Fruit fly (Drosophila melanogaster): ENCODE data around the gene CG15357.

CG15357 gene

dm6 chr2L:1944473-1945110, 917 bp downstream of the CG15357 start (continued):
- peak; percentile 36 for TF ChIP-seq CG15514 (GFP tag; optimal IDR thresholded peaks at IDR 0.05)
- TF ChIP-seq tio (GFP tag; optimal IDR thresholded peaks at IDR 0.05) = no peak
- TF ChIP-seq CG7987 (GFP tag; optimal IDR thresholded peaks at IDR 0.05) = no peak
- TF ChIP-seq fd96Cb (tag; optimal IDR thresholded peaks at IDR 0.05) = no peak
- TF ChIP-seq Six4 (GFP tag; optimal IDR thresholded peaks at IDR 0.05) = no peak
- peak; percentile 53; the same call in 1 of the 3 replicates for TF ChIP-seq Dbx (GFP tag; IDR thresholded peaks at IDR 0.05)
- TF ChIP-seq Opbp (GFP tag; IDR thresholded peaks at IDR 0.05; ENCODE audit: partially characterized antibody) = no peak
- peak; percentile 44; the same call in 1 of the 2 replicates for TF ChIP-seq sob (GFP tag; IDR thresholded peaks at IDR 0.05)
- TF ChIP-seq CG1792 (GFP tag; optimal IDR thresholded peaks at IDR 0.05) = no peak
- peak; percentile 19; the same call in 1 of the 2 replicates for TF ChIP-seq Adf1 (GFP tag; IDR thresholded peaks at IDR 0.05)

DNA sequence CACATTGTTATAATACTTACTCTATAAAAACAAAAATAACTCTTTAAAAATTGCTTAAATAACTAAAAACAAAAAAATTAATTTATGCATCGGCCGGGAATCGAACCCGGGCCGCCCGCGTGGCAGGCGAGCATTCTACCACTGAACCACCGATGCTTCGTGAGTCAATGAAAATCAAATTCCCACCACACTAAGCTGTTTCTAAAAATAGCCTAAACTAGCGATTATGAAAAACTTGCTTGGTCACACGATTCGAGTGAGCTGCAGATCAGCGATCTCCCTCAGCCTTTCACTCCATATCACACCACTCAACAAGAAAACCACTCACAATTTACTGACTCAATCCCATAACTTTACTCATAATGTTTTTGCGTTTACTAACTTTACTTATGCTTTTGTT, 7.5 kb downstream of the CG15357 start:
- TF ChIP-seq Scr (GFP tag; IDR thresholded peaks at IDR 0.05; ENCODE audit: partially characterized antibody) (peak; percentile 62), Gsc (GFP tag; IDR thresholded peaks at IDR 0.05) (no peak), CG3281 (GFP tag; optimal IDR thresholded peaks at IDR 0.05) (no peak), kay (GFP tag; optimal IDR thresholded peaks at IDR 0.05) (no peak), sna (GFP tag; IDR thresholded peaks at IDR 0.05; ENCODE audit: partially characterized antibody) (peak; percentile 58), NFAT (GFP tag; IDR thresholded peaks at IDR 0.05) (no peak), CG42726 (GFP tag; IDR thresholded peaks at IDR 0.05; ENCODE audit: partially characterized antibody) (0 out of 2 replicates have a peak, but pooled peaks have one; percentile 50), jing (GFP tag; optimal IDR thresholded peaks at IDR 0.05) (no peak), Asciz (GFP tag; optimal IDR thresholded peaks at IDR 0.05) (no peak), hbn (GFP tag; IDR thresholded peaks at IDR 0.05; ENCODE audit: partially characterized antibody) (peak; percentile 26; the same call in 1 of the 2 replicates), CG10979 (tag; optimal IDR thresholded peaks at IDR 0.05) (no peak), CG12071 (GFP tag; optimal IDR thresholded peaks at IDR 0.05) (no peak), bbx (GFP tag; IDR thresholded peaks at IDR 0.05; ENCODE audit: partially characterized antibody) (peak; percentile 67), ssp (GFP tag; IDR thresholded peaks at IDR 0.05) (no peak), dan (GFP tag; IDR thresholded peaks at IDR 0.05) (no peak), amos (GFP tag; IDR thresholded peaks at IDR 0.05; ENCODE audit: partially characterized antibody) (peak; percentile 75), stc (GFP tag; IDR thresholded peaks at IDR 0.05) (no peak), wor (GFP tag; IDR thresholded peaks at IDR 0.05) (no peak), CG12236 (GFP tag; optimal IDR thresholded peaks at IDR 0.05) (no peak), crol (GFP tag; IDR thresholded peaks at IDR 0.05) (no peak), cad (GFP tag; optimal IDR thresholded peaks at IDR 0.05) (no peak), peb (GFP tag; IDR thresholded peaks at IDR 0.05) (no peak), croc (GFP tag; conservative IDR thresholded peaks at IDR 0.05) (no peak), CG34224 (GFP tag; IDR thresholded peaks at IDR 0.05; ENCODE audit: partially characterized antibody) (peak; percentile 53), H15 (GFP tag; IDR thresholded peaks at IDR 0.05) (no peak), zen2 (GFP tag; IDR thresholded peaks at IDR 0.05; ENCODE audit: partially characterized antibody) (0 out of 3 replicates have a peak, but pooled peaks have one; percentile 38), bcd (GFP tag; optimal IDR thresholded peaks at IDR 0.05) (no peak), Kr (GFP tag; optimal IDR thresholded peaks at IDR 0.05) (no peak), CG18599 (GFP tag; optimal IDR thresholded peaks at IDR 0.05) (no peak), HLH4C (GFP tag; IDR thresholded peaks at IDR 0.05; ENCODE audit: partially characterized antibody) (peak; percentile 43; the same call in 2 of the 3 replicates), CrebB (tag; optimal IDR thresholded peaks at IDR 0.05) (no peak), Sry-δ (GFP tag; optimal IDR thresholded peaks at IDR 0.05) (no peak), CG6791 (GFP tag; IDR thresholded peaks at IDR 0.05; ENCODE audit: partially characterized antibody) (peak; percentile 82), CG17186 (GFP tag; optimal IDR thresholded peaks at IDR 0.05) (no peak), CG10959 (GFP tag; IDR thresholded peaks at IDR 0.05) (no peak), sens (GFP tag) (peak; percentile 56), CG6689 (GFP tag; IDR thresholded peaks at IDR 0.05) (no peak), Pdp1 (GFP tag; optimal IDR thresholded peaks at IDR 0.05) (no peak)
